Worm (Caenorhabditis elegans) whole organism, L1 larva: ENCODE data around the gene lipl-8.

Experiments
- C16A3.4 ChIP-seq: fragments of 150-350 bp; optimal IDR thresholded peaks from 2 replicates; lab custom pipeline; 2014; ENCODE audit warnings: missing biosample characterization, missing genetic modification characterization
- Y116A8C.19 ChIP-seq: sonication (generic microtip); optimal IDR thresholded peaks from 2 replicates; lab custom pipeline; 2016; ENCODE audit warnings: missing compliant biosample characterization, missing genetic modification characterization, borderline replicate concordance
- alr-1 ChIP-seq: fragments of 200-800 bp; sonication (Bioruptor generic); optimal IDR thresholded peaks from 2 replicates; lab custom pipeline; 2018; ENCODE audit warnings: borderline replicate concordance, mild to moderate bottlenecking, missing genetic modification characterization, missing compliant biosample characterization
- ama-1 ChIP-seq: fragments of 150-350 bp; optimal IDR thresholded peaks from 2 replicates; lab custom pipeline; 2014
- ceh-8 ChIP-seq: fragments of 200-800 bp; sonication (Bioruptor generic); optimal IDR thresholded peaks from 2 replicates; lab custom pipeline; 2018; ENCODE audit warnings: mild to moderate bottlenecking, missing genetic modification characterization, moderate library complexity, missing compliant biosample characterization
- ceh-88 ChIP-seq: fragments of 200-800 bp; sonication (Bioruptor generic); IDR thresholded peaks from 2 replicates; pipeline ENCODE4 v1.3.6; 2022; ENCODE audit warnings: missing genetic modification characterization, missing compliant biosample characterization
- ceh-90 ChIP-seq: sonication (generic microtip); optimal IDR thresholded peaks from 2 replicates; lab custom pipeline; 2016; ENCODE audit warnings: missing genetic modification characterization, missing compliant biosample characterization
- ces-1 ChIP-seq: fragments of 150-350 bp; optimal IDR thresholded peaks from 2 replicates; lab custom pipeline; 2014; ENCODE audit warnings: missing biosample characterization, missing genetic modification reagents, missing genetic modification characterization
- dsc-1 ChIP-seq: sonication (generic microtip); optimal IDR thresholded peaks from 2 replicates; lab custom pipeline; 2016; ENCODE audit warnings: mild to moderate bottlenecking, missing genetic modification characterization, missing compliant biosample characterization
- efl-1 ChIP-seq, 4 experiments: fragments of 150-350 bp; optimal IDR thresholded peaks in 3 of 4; peaks in 1 of 4; 1 replicate in 1 of 4; 2 replicates in 3 of 4; lab custom pipeline; 2014; ENCODE audit warnings: missing biosample characterization in 2 of 4, missing genetic modification characterization in 2 of 4, missing genetic modification reagents in 2 of 4
- efl-3 ChIP-seq: fragments of 200-800 bp; sonication (Bioruptor generic); optimal IDR thresholded peaks from 2 replicates; lab custom pipeline; 2018; ENCODE audit warnings: mild to moderate bottlenecking, missing genetic modification characterization, missing compliant biosample characterization
- elt-2 ChIP-seq: sonication (generic microtip); optimal IDR thresholded peaks from 2 replicates; lab custom pipeline; 2016; ENCODE audit warnings: missing genetic modification characterization, mild to moderate bottlenecking, inconsistent platforms, missing compliant biosample characterization, missing genetic modification reagents
- fkh-10 ChIP-seq: sonication (generic microtip); optimal IDR thresholded peaks from 2 replicates; lab custom pipeline; 2017; ENCODE audit warnings: missing biosample characterization, missing genetic modification reagents, missing genetic modification characterization
- fkh-4 ChIP-seq: sonication (generic microtip); optimal IDR thresholded peaks from 2 replicates; lab custom pipeline; 2016; ENCODE audit warnings: missing compliant biosample characterization, missing genetic modification characterization, borderline replicate concordance
- fkh-8 ChIP-seq: sonication (generic microtip); optimal IDR thresholded peaks from 2 replicates; lab custom pipeline; 2016; ENCODE audit warnings: mild to moderate bottlenecking, missing genetic modification characterization, missing compliant biosample characterization
- fos-1 ChIP-seq: fragments of 150-350 bp; optimal IDR thresholded peaks from 2 replicates; lab custom pipeline; 2014; ENCODE audit warnings: missing biosample characterization, missing genetic modification characterization
- grh-1 ChIP-seq: fragments of 200-800 bp; sonication (Bioruptor generic); IDR thresholded peaks from 2 replicates; pipeline ENCODE4 v1.3.6; 2022; ENCODE audit warnings: missing genetic modification reagents, missing genetic modification characterization, missing compliant biosample characterization
- hlh-17 ChIP-seq: fragments of 200-800 bp; sonication (Bioruptor generic); optimal IDR thresholded peaks from 2 replicates; lab custom pipeline; 2018; ENCODE audit warnings: missing genetic modification characterization, mild to moderate bottlenecking, missing compliant biosample characterization, moderate library complexity, borderline replicate concordance
- hpl-2 ChIP-seq: fragments of 150-350 bp; optimal IDR thresholded peaks from 2 replicates; lab custom pipeline; 2014; ENCODE audit warnings: missing biosample characterization, missing genetic modification reagents, missing genetic modification characterization
- isw-1 ChIP-seq: fragments of 200-800 bp; sonication (Bioruptor generic); IDR thresholded peaks from 2 replicates; pipeline ENCODE4 v1.3.6; 2022; ENCODE audit warnings: missing genetic modification characterization, missing compliant biosample characterization
- lin-13 ChIP-seq: fragments of 150-350 bp; optimal IDR thresholded peaks from 2 replicates; lab custom pipeline; 2014; ENCODE audit warnings: missing biosample characterization, missing genetic modification reagents, missing genetic modification characterization
- lin-14 ChIP-seq: fragments of 200-800 bp; sonication (Bioruptor generic); optimal IDR thresholded peaks from 2 replicates; lab custom pipeline; 2018; ENCODE audit warnings: mild to moderate bottlenecking, missing genetic modification characterization, moderate library complexity, missing compliant biosample characterization
- lin-15B ChIP-seq: fragments of 150-350 bp; sonication (generic microtip); optimal IDR thresholded peaks from 3 replicates; lab custom pipeline; 2014; ENCODE audit warnings: missing biosample characterization, missing genetic modification characterization
- mdl-1 ChIP-seq, 2 experiments: fragments of 150-350 bp; optimal IDR thresholded peaks; 2 replicates each; lab custom pipeline; 2014 to 2017; ENCODE audit warnings: missing biosample characterization in 2 of 2, missing genetic modification characterization in 2 of 2, inconsistent platforms in 1 of 2
- mep-1 ChIP-seq: fragments of 150-350 bp; optimal IDR thresholded peaks from 2 replicates; lab custom pipeline; 2014; ENCODE audit warnings: missing biosample characterization, missing genetic modification characterization
- nhr-19 ChIP-seq: fragments of 200-800 bp; sonication (Bioruptor generic); conservative IDR thresholded peaks from 2 replicates; pipeline ENCODE4 v1.3.6; 2022; ENCODE audit warnings: missing genetic modification characterization, missing compliant biosample characterization
- nhr-237 ChIP-seq: fragments of 150-350 bp; optimal IDR thresholded peaks from 2 replicates; lab custom pipeline; 2014; ENCODE audit warnings: missing biosample characterization, missing genetic modification characterization
- nhr-47 ChIP-seq: sonication (generic microtip); optimal IDR thresholded peaks from 2 replicates; lab custom pipeline; 2016; ENCODE audit warnings: mild to moderate bottlenecking, missing genetic modification characterization, moderate library complexity, missing compliant biosample characterization
- nhr-77 ChIP-seq: fragments of 150-350 bp; optimal IDR thresholded peaks from 2 replicates; lab custom pipeline; 2014; ENCODE audit warnings: missing biosample characterization, missing genetic modification characterization
- nhr-84 ChIP-seq: sonication (generic microtip); optimal IDR thresholded peaks from 2 replicates; lab custom pipeline; 2017; ENCODE audit warnings: missing biosample characterization, missing genetic modification characterization
- nhr-85 ChIP-seq: sonication (generic microtip); peaks from one replicate; lab custom pipeline; 2016; ENCODE audit warnings: missing genetic modification characterization, inconsistent platforms, missing compliant biosample characterization
- nhr-90 ChIP-seq: sonication (generic microtip); optimal IDR thresholded peaks from 2 replicates; lab custom pipeline; 2016; ENCODE audit warnings: mild to moderate bottlenecking, missing genetic modification characterization, missing compliant biosample characterization; ENCODE audit not compliant: poor library complexity
- pax-3 ChIP-seq: fragments of 200-800 bp; sonication (Bioruptor generic); optimal IDR thresholded peaks from 2 replicates; lab custom pipeline; 2018; ENCODE audit warnings: mild to moderate bottlenecking, missing genetic modification characterization, moderate library complexity, missing compliant biosample characterization
- pqm-1 ChIP-seq: sonication (generic microtip); optimal IDR thresholded peaks from 3 replicates; lab custom pipeline; 2017; ENCODE audit warnings: missing biosample characterization, missing genetic modification characterization
- skn-1 ChIP-seq: fragments of 150-350 bp; optimal IDR thresholded peaks from 2 replicates; lab custom pipeline; 2014; ENCODE audit warnings: missing biosample characterization, missing genetic modification characterization
- snpc-4 ChIP-seq: fragments of 150-350 bp; optimal IDR thresholded peaks from 2 replicates; lab custom pipeline; 2014; ENCODE audit warnings: missing biosample characterization, missing genetic modification characterization
- snu-23 ChIP-seq: sonication (generic microtip); optimal IDR thresholded peaks from 2 replicates; lab custom pipeline; 2016; ENCODE audit warnings: missing genetic modification characterization, missing compliant biosample characterization
- sox-4 ChIP-seq: sonication (generic microtip); optimal IDR thresholded peaks from 2 replicates; lab custom pipeline; 2016; ENCODE audit warnings: missing genetic modification characterization, missing compliant biosample characterization
- sptf-1 ChIP-seq: fragments of 150-350 bp; optimal IDR thresholded peaks from 2 replicates; lab custom pipeline; 2014; ENCODE audit warnings: missing biosample characterization, missing genetic modification characterization
- sup-37 ChIP-seq: fragments of 200-800 bp; sonication (Bioruptor generic); optimal IDR thresholded peaks from 2 replicates; lab custom pipeline; 2018; ENCODE audit warnings: mild to moderate bottlenecking, missing genetic modification characterization, missing compliant biosample characterization
- tbx-2 ChIP-seq: sonication (generic microtip); optimal IDR thresholded peaks from 2 replicates; lab custom pipeline; 2016; ENCODE audit warnings: missing genetic modification characterization, missing compliant biosample characterization
- tlp-1 ChIP-seq: fragments of 150-350 bp; optimal IDR thresholded peaks from 2 replicates; lab custom pipeline; 2014; ENCODE audit warnings: missing biosample characterization, missing genetic modification characterization
- unc-30 ChIP-seq: sonication (generic microtip); optimal IDR thresholded peaks from 2 replicates; lab custom pipeline; 2017; ENCODE audit warnings: missing biosample characterization, missing genetic modification characterization
- unc-86 ChIP-seq: sonication (generic microtip); optimal IDR thresholded peaks from 2 replicates; lab custom pipeline; 2016; ENCODE audit warnings: missing genetic modification characterization, missing compliant biosample characterization
- zag-1 ChIP-seq: fragments of 150-350 bp; optimal IDR thresholded peaks from 2 replicates; lab custom pipeline; 2014; ENCODE audit warnings: missing biosample characterization, missing genetic modification characterization

Gene lipl-8

ce11 chrV:14729343-14729742 is 19.2 kb downstream of the lipl-8 start, which contains the start of gene oig-3:
Gene oig-3 (plus strand): TSS chrV:14729643.
- TF ChIP-seq fos-1: no peak
- no peak for TF ChIP-seq ceh-90
- TF ChIP-seq tlp-1 (tag; lab: Kevin White, UChicago): no peak
- no peak for TF ChIP-seq hpl-2 (GFP tag; lab: Kevin White, UChicago)
- TF ChIP-seq nhr-19 (GFP tag; lab: Robert Waterston, UW): no peak
- no peak for TF ChIP-seq efl-1 (optimal IDR thresholded peaks at IDR 0.05; lab: Kevin White, UChicago)
- no peak for TF ChIP-seq efl-1 (GFP tag; optimal IDR thresholded peaks at IDR 0.05 in 1 of 2; lab: Kevin White, UChicago)
- no peak for TF ChIP-seq dsc-1 (tag; lab: Kevin White, UChicago)
- TF ChIP-seq sox-4 (tag; lab: Kevin White, UChicago): no peak
- TF ChIP-seq, all 84 proteins: peak for 0

- no peak for TF ChIP-seq pax-3
- TF ChIP-seq efl-1 (optimal IDR thresholded peaks at IDR 0.05; lab: Kevin White, UChicago): no peak
- TF ChIP-seq efl-1 (GFP tag; optimal IDR thresholded peaks at IDR 0.05 in 1 of 2; lab: Kevin White, UChicago): peak in 1 of 2 experiments; percentile 35
Observed at ce11 chrV:14728754-14729153, 19.8 kb downstream of the lipl-8 start, which contains the start of gene Y50E8A.2. Gene Y50E8A.2 (minus strand): TSS chrV:14728854.

- TF ChIP-seq mep-1 (tag; lab: Kevin White, UChicago) (no peak), sup-37 (no peak), tbx-2 (no peak), efl-3 (no peak), nhr-47 (tag; lab: Kevin White, UChicago) (no peak), isw-1 (GFP tag; lab: Robert Waterston, UW) (no peak), hlh-17 (GFP tag; lab: Kevin White, UChicago) (no peak), lin-15B (tag; lab: Kevin White, UChicago) (no peak), unc-86 (tag; lab: Kevin White, UChicago) (no peak), fos-1 (no peak), zag-1 (no peak), ama-1 (lab: Kevin White, UChicago) (no peak), nhr-237 (tag; lab: Kevin White, UChicago) (no peak), mdl-1 (tag; optimal IDR thresholded peaks at IDR 0.05; lab: Kevin White, UChicago) (no peak), nhr-84 (tag; lab: Kevin White, UChicago) (no peak), nhr-77 (tag; lab: Kevin White, UChicago) (no peak), snu-23 (GFP tag; lab: Kevin White, UChicago) (no peak), ces-1 (GFP tag; lab: Kevin White, UChicago) (no peak), lin-14 (no peak), nhr-90 (tag; lab: Kevin White, UChicago) (no peak)
Observed at ce11 chrV:14726596-14726995, 21.9 kb downstream of the lipl-8 start, which contains the start of gene Y50E8A.1. Gene Y50E8A.1 (plus strand): TSS chrV:14726896.

ce11 chrV:14725409-14725808 is 23.1 kb downstream of the lipl-8 start:
- TF ChIP-seq efl-3 (no peak), nhr-85 (tag; lab: Kevin White, UChicago) (peak; percentile 92), zag-1 (no peak), pqm-1 (tag; lab: Kevin White, UChicago) (no peak), snpc-4 (tag; lab: Kevin White, UChicago) (no peak), fos-1 (no peak), grh-1 (GFP tag; lab: Robert Waterston, UW) (no peak), dsc-1 (tag; lab: Kevin White, UChicago) (no peak), nhr-47 (tag; lab: Kevin White, UChicago) (no peak), skn-1 (tag; lab: Kevin White, UChicago) (no peak), nhr-19 (GFP tag; lab: Robert Waterston, UW) (no peak), ceh-88 (GFP tag; lab: Robert Waterston, UW) (no peak), C16A3.4 (tag; lab: Kevin White, UChicago) (no peak), mdl-1 (tag; optimal IDR thresholded peaks at IDR 0.05; lab: Kevin White, UChicago) (no peak), ama-1 (lab: Kevin White, UChicago) (no peak), unc-30 (tag; lab: Kevin White, UChicago) (no peak), ceh-8 (GFP tag; lab: Kevin White, UChicago) (no peak), alr-1 (tag; lab: Kevin White, UChicago) (no peak), elt-2 (tag; lab: Kevin White, UChicago) (no peak), isw-1 (GFP tag; lab: Robert Waterston, UW) (no peak), lin-13 (no peak), nhr-90 (tag; lab: Kevin White, UChicago) (no peak), sptf-1 (tag; lab: Kevin White, UChicago) (no peak), Y116A8C.19 (tag; lab: Kevin White, UChicago) (no peak), fkh-8 (tag; lab: Kevin White, UChicago) (no peak), tbx-2 (no peak), fkh-10 (GFP tag; lab: Kevin White, UChicago) (no peak), sox-4 (tag; lab: Kevin White, UChicago) (no peak), hlh-17 (GFP tag; lab: Kevin White, UChicago) (no peak), fkh-4 (tag; lab: Kevin White, UChicago) (no peak), lin-15B (tag; lab: Kevin White, UChicago) (no peak)
